Worm (Caenorhabditis elegans): ENCODE measurements around the gene C35A5.6.
A peak's percentile ranks its signal among the peaks of the same experiment; 100 is the strongest.

C35A5.6 gene

ce11 chrV:10505553-10505952 is 3.4 kb upstream of the C35A5.6 start, which contains the start of gene C35A5.5:
Gene C35A5.5 (plus strand): TSS chrV:10505853.
- TF ChIP-seq ref-1 (GFP tag; conservative IDR thresholded peaks at IDR 0.05), result no peak
- TF ChIP-seq cog-1 (tag; optimal IDR thresholded peaks at IDR 0.05), result no peak
- TF ChIP-seq ztf-23 (GFP tag; IDR thresholded peaks at IDR 0.05), result no peak
- no peak for TF ChIP-seq flt-1 (GFP tag; IDR thresholded peaks at IDR 0.05)
- TF ChIP-seq ztf-29 (GFP tag; IDR thresholded peaks at IDR 0.05), result no peak
- TF ChIP-seq klf-2 (GFP tag; conservative IDR thresholded peaks at IDR 0.05), result no peak
- no peak for TF ChIP-seq med-1 (GFP tag; optimal IDR thresholded peaks at IDR 0.05; ENCODE audit: insufficient read depth)
- no peak for TF ChIP-seq tab-1 (GFP tag; IDR thresholded peaks at IDR 0.05)
- TF ChIP-seq T22C8.4 (GFP tag; IDR thresholded peaks at IDR 0.05), result no peak

DNA sequence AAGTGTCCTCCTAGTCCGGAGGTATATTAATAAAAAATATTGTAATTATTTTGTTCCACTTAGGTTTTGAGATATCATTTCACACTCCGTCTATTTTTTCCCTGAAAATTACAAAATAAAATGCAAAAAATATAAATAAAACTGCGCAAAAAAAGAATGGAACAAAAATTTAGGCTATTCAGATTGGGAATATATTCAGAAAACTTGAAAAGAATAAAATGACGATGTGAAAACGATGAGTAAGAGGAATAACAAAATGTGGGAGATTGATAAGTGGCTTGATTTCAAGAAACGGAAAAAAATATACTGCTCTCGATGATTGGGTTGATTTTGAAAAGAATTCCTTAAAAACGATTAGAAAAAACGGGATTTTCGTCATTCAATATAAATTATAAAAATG is 5.3 kb downstream of the C35A5.6 start, which contains the start of gene dmsr-8:
dmsr-8 (minus strand) TSS at position 101 of the 400 bp plus-strand sequence.
- TF ChIP-seq ref-1 (GFP tag; conservative IDR thresholded peaks at IDR 0.05) (no peak), flt-1 (GFP tag; IDR thresholded peaks at IDR 0.05) (no peak), cog-1 (tag; optimal IDR thresholded peaks at IDR 0.05) (no peak), ztf-29 (GFP tag; IDR thresholded peaks at IDR 0.05) (no peak), klf-2 (GFP tag; conservative IDR thresholded peaks at IDR 0.05) (no peak), T22C8.4 (GFP tag; IDR thresholded peaks at IDR 0.05) (no peak), tab-1 (GFP tag; IDR thresholded peaks at IDR 0.05) (no peak), med-1 (GFP tag; optimal IDR thresholded peaks at IDR 0.05; ENCODE audit: insufficient read depth) (no peak), ztf-23 (GFP tag; IDR thresholded peaks at IDR 0.05) (no peak)

ce11 chrV:10516702-10517101 is 7.8 kb downstream of the C35A5.6 start:
- TF ChIP-seq tab-1 (GFP tag; IDR thresholded peaks at IDR 0.05) (no peak), flt-1 (GFP tag; IDR thresholded peaks at IDR 0.05) (no peak), ztf-23 (GFP tag; IDR thresholded peaks at IDR 0.05) (no peak), med-1 (GFP tag; optimal IDR thresholded peaks at IDR 0.05; ENCODE audit: insufficient read depth) (no peak), ref-1 (GFP tag; conservative IDR thresholded peaks at IDR 0.05) (no peak), T22C8.4 (GFP tag; IDR thresholded peaks at IDR 0.05) (no peak), klf-2 (GFP tag; conservative IDR thresholded peaks at IDR 0.05) (no peak), cog-1 (tag; optimal IDR thresholded peaks at IDR 0.05) (no peak), ztf-29 (GFP tag; IDR thresholded peaks at IDR 0.05) (no peak)

- peak; percentile 3 for TF ChIP-seq cog-1 (tag; optimal IDR thresholded peaks at IDR 0.05)
- no peak for TF ChIP-seq ztf-29 (GFP tag; IDR thresholded peaks at IDR 0.05)
- TF ChIP-seq ref-1 (GFP tag; conservative IDR thresholded peaks at IDR 0.05), result no peak
- TF ChIP-seq T22C8.4 (GFP tag; IDR thresholded peaks at IDR 0.05), result no peak
- TF ChIP-seq flt-1 (GFP tag; IDR thresholded peaks at IDR 0.05), result peak; percentile 79; the same call in 1 of the 2 replicates
- TF ChIP-seq tab-1 (GFP tag; IDR thresholded peaks at IDR 0.05), result no peak
- no peak for TF ChIP-seq ztf-23 (GFP tag; IDR thresholded peaks at IDR 0.05)
- TF ChIP-seq klf-2 (GFP tag; conservative IDR thresholded peaks at IDR 0.05), result 0 out of 2 replicates have a peak, but pooled peaks have one; percentile 27
- TF ChIP-seq med-1 (GFP tag; optimal IDR thresholded peaks at IDR 0.05; ENCODE audit: insufficient read depth), result no peak
Observed at ce11 chrV:10525902-10526301, 17.0 kb downstream of the C35A5.6 start, which contains the start of the genes C35A5.8 and hda-11. Gene C35A5.8 (minus strand): TSS chrV:10525908. Gene hda-11 (plus strand): TSS chrV:10526184.

- TF ChIP-seq flt-1 (GFP tag; IDR thresholded peaks at IDR 0.05) (no peak), klf-2 (GFP tag; conservative IDR thresholded peaks at IDR 0.05) (no peak), ztf-23 (GFP tag; IDR thresholded peaks at IDR 0.05) (no peak), ztf-29 (GFP tag; IDR thresholded peaks at IDR 0.05) (no peak)
Observed at ce11 chrV:10528500-10528899, 19.6 kb downstream of the C35A5.6 start, which contains the start of gene F25D1.3. Gene F25D1.3 (plus strand): TSS chrV:10528724.

- TF ChIP-seq ztf-29 (GFP tag; IDR thresholded peaks at IDR 0.05) (no peak), T22C8.4 (GFP tag; IDR thresholded peaks at IDR 0.05) (no peak), tab-1 (GFP tag; IDR thresholded peaks at IDR 0.05) (no peak)
Observed at ce11 chrV:10529600-10529999, 20.7 kb downstream of the C35A5.6 start.

ce11 chrV:10532725-10533124 is 23.8 kb downstream of the C35A5.6 start, which contains the start of gene txt-10:
Gene txt-10 (minus strand): TSS chrV:10532825.
- TF ChIP-seq ref-1 (GFP tag; conservative IDR thresholded peaks at IDR 0.05), result no peak
- TF ChIP-seq ztf-23 (GFP tag; IDR thresholded peaks at IDR 0.05), result no peak
- no peak for TF ChIP-seq cog-1 (tag; optimal IDR thresholded peaks at IDR 0.05)
- no peak for TF ChIP-seq klf-2 (GFP tag; conservative IDR thresholded peaks at IDR 0.05)
- TF ChIP-seq ztf-29 (GFP tag; IDR thresholded peaks at IDR 0.05), result no peak
- no peak for TF ChIP-seq med-1 (GFP tag; optimal IDR thresholded peaks at IDR 0.05; ENCODE audit: insufficient read depth)
- TF ChIP-seq flt-1 (GFP tag; IDR thresholded peaks at IDR 0.05), result no peak
- TF ChIP-seq tab-1 (GFP tag; IDR thresholded peaks at IDR 0.05), result no peak
- TF ChIP-seq T22C8.4 (GFP tag; IDR thresholded peaks at IDR 0.05), result no peak

DNA sequence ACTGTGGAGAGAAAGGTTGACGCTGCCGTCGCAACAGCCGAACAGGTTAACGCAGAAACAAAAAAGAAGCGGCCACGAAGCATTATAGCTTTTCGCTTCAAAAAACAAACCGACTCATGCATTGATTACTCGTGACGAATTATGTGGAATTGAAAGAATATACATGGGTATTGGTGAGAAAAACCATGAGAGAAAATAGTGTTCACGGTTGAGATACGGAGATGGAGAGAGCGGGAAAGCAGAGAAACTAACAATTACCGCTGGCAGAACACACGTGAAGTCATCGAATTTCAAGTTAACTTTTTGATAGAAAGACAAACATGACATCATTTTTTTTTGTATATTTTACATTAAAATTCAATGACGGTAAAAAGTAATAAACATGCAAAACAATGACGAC is 26.4 kb downstream of the C35A5.6 start:
- TF ChIP-seq tab-1 (GFP tag; IDR thresholded peaks at IDR 0.05) (no peak), cog-1 (tag; optimal IDR thresholded peaks at IDR 0.05) (no peak), flt-1 (GFP tag; IDR thresholded peaks at IDR 0.05) (no peak)

ce11 chrV:10536095-10536691 is 27.3 kb downstream of the C35A5.6 start, which contains the start of gene ppm-1.A:
Gene ppm-1.A (minus strand): TSS chrV:10536388.
- TF ChIP-seq med-1 (GFP tag; optimal IDR thresholded peaks at IDR 0.05; ENCODE audit: insufficient read depth), result no peak
- TF ChIP-seq tab-1 (GFP tag; IDR thresholded peaks at IDR 0.05), result no peak
- TF ChIP-seq ztf-23 (GFP tag; IDR thresholded peaks at IDR 0.05), result no peak
- TF ChIP-seq T22C8.4 (GFP tag; IDR thresholded peaks at IDR 0.05), result no peak
- no peak for TF ChIP-seq ztf-29 (GFP tag; IDR thresholded peaks at IDR 0.05)
- no peak for TF ChIP-seq cog-1 (tag; optimal IDR thresholded peaks at IDR 0.05)
- TF ChIP-seq klf-2 (GFP tag; conservative IDR thresholded peaks at IDR 0.05), result no peak
- no peak for TF ChIP-seq flt-1 (GFP tag; IDR thresholded peaks at IDR 0.05)
- no peak for TF ChIP-seq ref-1 (GFP tag; conservative IDR thresholded peaks at IDR 0.05)

ce11 chrV:10536808-10537207 is 27.9 kb downstream of the C35A5.6 start:
- TF ChIP-seq ztf-23 (GFP tag; IDR thresholded peaks at IDR 0.05) (peak; percentile 94), cog-1 (tag; optimal IDR thresholded peaks at IDR 0.05) (peak; percentile 58), med-1 (GFP tag; optimal IDR thresholded peaks at IDR 0.05; ENCODE audit: insufficient read depth) (peak; percentile 1), klf-2 (GFP tag; conservative IDR thresholded peaks at IDR 0.05) (no peak), ztf-29 (GFP tag; IDR thresholded peaks at IDR 0.05) (no peak), T22C8.4 (GFP tag; IDR thresholded peaks at IDR 0.05) (no peak), ref-1 (GFP tag; conservative IDR thresholded peaks at IDR 0.05) (no peak)

Data from whole organism, midembryonic.